Fruit fly (Drosophila melanogaster) whole organism, embryonic: Measurements from ENCODE around the gene Dis3.

Experiments
- CG12769 ChIP-seq: fragments of 200-800 bp; sonication (Bioruptor generic); optimal IDR thresholded peaks from 2 replicates; lab custom pipeline; 2019; ENCODE audit warnings: missing biosample characterization, mild to moderate bottlenecking, missing genetic modification characterization, moderate library complexity
- CG2889 ChIP-seq: fragments of 200-800 bp; sonication (Bioruptor generic); IDR thresholded peaks from 3 replicates; pipeline ENCODE4 v1.3.6; 2022; ENCODE audit warnings: missing biosample characterization, missing genetic modification characterization
- CG8290 ChIP-seq, 3 experiments: fragments of 200-800 bp; sonication (Bioruptor generic); optimal IDR thresholded peaks; 2 replicates each; lab custom pipeline; 2016 to 2019; ENCODE audit warnings: missing biosample characterization in 3 of 3, missing genetic modification characterization in 3 of 3, mild to moderate bottlenecking in 2 of 3, moderate library complexity in 1 of 3
- Hr3 ChIP-seq: fragments of 200-800 bp; sonication (Bioruptor generic); optimal IDR thresholded peaks from 3 replicates; lab custom pipeline; 2016; ENCODE audit warnings: missing biosample characterization, missing genetic modification characterization
- br ChIP-seq: fragments of >200 bp; optimal IDR thresholded peaks from 2 replicates; lab custom pipeline; 2017
- esg ChIP-seq: fragments of 200-800 bp; sonication (Bioruptor generic); conservative IDR thresholded peaks from 2 replicates; pipeline ENCODE4 v1.3.6; 2022; ENCODE audit warnings: missing biosample characterization, missing genetic modification characterization
- org-1 ChIP-seq: fragments of 200-800 bp; sonication (Bioruptor generic); optimal IDR thresholded peaks from 2 replicates; lab custom pipeline; 2017; ENCODE audit warnings: missing biosample characterization, missing genetic modification characterization
- pfk ChIP-seq: fragments of 200-800 bp; sonication (Bioruptor generic); optimal IDR thresholded peaks from 2 replicates; lab custom pipeline; 2018; ENCODE audit warnings: missing biosample characterization, mild to moderate bottlenecking, missing genetic modification characterization, moderate library complexity
- psq ChIP-seq: fragments of 200-800 bp; sonication (Bioruptor generic); optimal IDR thresholded peaks from 2 replicates; lab custom pipeline; 2017; ENCODE audit warnings: missing biosample characterization, missing genetic modification characterization
- schlank ChIP-seq: fragments of 200-800 bp; sonication (Bioruptor generic); optimal IDR thresholded peaks from 2 replicates; lab custom pipeline; 2018; ENCODE audit warnings: missing biosample characterization, mild to moderate bottlenecking, missing genetic modification characterization

DNA sequence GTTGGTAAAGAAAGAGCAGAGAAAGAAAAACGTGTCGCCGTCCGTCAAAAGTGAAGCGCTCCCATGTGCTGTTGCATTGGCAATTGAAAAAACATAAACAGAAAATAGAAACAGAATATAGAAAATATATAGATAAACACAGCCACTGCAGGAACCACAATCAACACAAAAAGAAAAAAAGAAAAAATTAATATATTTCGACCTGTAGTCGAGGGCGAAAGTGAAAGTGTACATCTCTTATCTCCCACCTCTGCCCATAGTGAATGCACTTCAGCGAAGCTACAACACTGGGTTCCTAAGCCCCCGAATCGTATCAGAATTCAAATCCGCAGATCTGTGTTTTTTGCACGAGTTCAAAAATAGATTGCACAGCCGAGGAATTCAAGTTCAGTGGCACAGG, 49.1 kb upstream of the Dis3 start:
- TF ChIP-seq CG8290 (GFP tag; optimal IDR thresholded peaks at IDR 0.05; lab: Kevin White, UChicago) (no peak), CG8290 (tag; optimal IDR thresholded peaks at IDR 0.05; lab: Kevin White, UChicago) (no peak), CG12769 (tag; lab: Kevin White, UChicago) (no peak), Hr3 (GFP tag; lab: Kevin White, UChicago) (no peak), psq (GFP tag; lab: Kevin White, UChicago) (no peak), br (no peak), esg (GFP tag; lab: Robert Waterston, UW) (no peak), schlank (tag; lab: Kevin White, UChicago) (no peak), org-1 (GFP tag; lab: Kevin White, UChicago) (no peak), CG2889 (GFP tag; lab: Robert Waterston, UW) (no peak), pfk (GFP tag; lab: Kevin White, UChicago) (no peak)
